Fruit fly (Drosophila melanogaster) whole organism, embryonic: ENCODE results near the gene CG44000.
A peak's percentile ranks its signal among the peaks of the same experiment; 100 is the strongest.

Experiments
- CG1024 ChIP-seq: fragments of 200-800 bp; sonication (Bioruptor generic); IDR thresholded peaks from 2 replicates; pipeline ENCODE4 v1.3.6; 2022; ENCODE audit warnings: missing biosample characterization, missing genetic modification characterization
- CG10366 ChIP-seq: fragments of 200-800 bp; sonication (Bioruptor generic); IDR thresholded peaks from 2 replicates; pipeline ENCODE4 v1.3.6; 2022; ENCODE audit warnings: missing biosample characterization, missing genetic modification characterization
- CG10431 ChIP-seq: fragments of 200-800 bp; sonication (Bioruptor generic); optimal IDR thresholded peaks from 3 replicates; lab custom pipeline; 2018; ENCODE audit warnings: missing biosample characterization, mild to moderate bottlenecking, missing genetic modification characterization
- CG11695 ChIP-seq: fragments of 200-800 bp; sonication (Bioruptor generic); IDR thresholded peaks from 3 replicates; pipeline ENCODE4 v1.3.6; 2022; ENCODE audit warnings: missing biosample characterization, missing genetic modification characterization
- CG11696 ChIP-seq: fragments of 200-800 bp; sonication (Bioruptor generic); IDR thresholded peaks from 2 replicates; pipeline ENCODE4 v1.3.6; 2022; ENCODE audit warnings: missing biosample characterization, missing genetic modification characterization
- CG12299 ChIP-seq: fragments of 200-800 bp; sonication (Bioruptor generic); optimal IDR thresholded peaks from 2 replicates; lab custom pipeline; 2018; ENCODE audit warnings: missing biosample characterization, mild to moderate bottlenecking, missing genetic modification characterization
- CG12942 ChIP-seq: fragments of 200-800 bp; sonication (Bioruptor generic); optimal IDR thresholded peaks from 3 replicates; lab custom pipeline; 2016; ENCODE audit warnings: missing biosample characterization, missing genetic modification characterization
- CG14667 ChIP-seq: fragments of 200-800 bp; sonication (Bioruptor generic); IDR thresholded peaks from 2 replicates; pipeline ENCODE4 v1.3.6; 2022; ENCODE audit warnings: missing biosample characterization, missing genetic modification characterization
- CG17361 ChIP-seq: fragments of 200-800 bp; sonication (Bioruptor generic); IDR thresholded peaks from 3 replicates; pipeline ENCODE4 v1.3.6; 2022; ENCODE audit warnings: missing biosample characterization, missing genetic modification characterization
- CG2199 ChIP-seq: fragments of 200-800 bp; sonication (Bioruptor generic); IDR thresholded peaks from 3 replicates; pipeline ENCODE4 v1.3.6; 2022; ENCODE audit warnings: missing biosample characterization, missing genetic modification characterization
- CG5953 ChIP-seq: fragments of 200-800 bp; sonication (Bioruptor generic); IDR thresholded peaks from 2 replicates; pipeline ENCODE4 v1.3.6; 2022; ENCODE audit warnings: missing biosample characterization, missing genetic modification characterization
- CG6654 ChIP-seq: fragments of 200-800 bp; sonication (Bioruptor generic); optimal IDR thresholded peaks from 2 replicates; lab custom pipeline; 2017; ENCODE audit warnings: missing biosample characterization, mild to moderate bottlenecking, missing genetic modification characterization
- CG6791 ChIP-seq: fragments of 200-800 bp; sonication (Bioruptor generic); IDR thresholded peaks from 3 replicates; pipeline ENCODE4 v1.3.6; 2022; ENCODE audit warnings: missing biosample characterization, missing genetic modification characterization; ENCODE audit not compliant: partially characterized antibody
- CG8290 ChIP-seq, 3 experiments: fragments of 200-800 bp; sonication (Bioruptor generic); optimal IDR thresholded peaks; 2 replicates each; lab custom pipeline; 2016 to 2019; ENCODE audit warnings: missing biosample characterization in 3 of 3, missing genetic modification characterization in 3 of 3, mild to moderate bottlenecking in 2 of 3, moderate library complexity in 1 of 3
- CG8478 ChIP-seq: fragments of >200 bp; optimal IDR thresholded peaks from 2 replicates; lab custom pipeline; 2018
- Drgx ChIP-seq: fragments of 200-800 bp; sonication (Bioruptor generic); IDR thresholded peaks from 2 replicates; pipeline ENCODE4 v1.3.6; 2022; ENCODE audit warnings: missing biosample characterization, missing genetic modification characterization
- Eip74EF ChIP-seq, 2 experiments: fragments of 200-800 bp in 1 of 2; fragments of >200 bp in 1 of 2; sonication (Bioruptor generic) in 1 of 2; optimal IDR thresholded peaks; 2 replicates each; lab custom pipeline; 2017 to 2019; ENCODE audit warnings: missing biosample characterization in 2 of 2, missing genetic modification characterization in 2 of 2, mild to moderate bottlenecking in 1 of 2, moderate library complexity in 1 of 2
- Ets97D ChIP-seq: fragments of 200-800 bp; sonication (Bioruptor generic); optimal IDR thresholded peaks from 3 replicates; lab custom pipeline; 2016; ENCODE audit warnings: missing biosample characterization, missing genetic modification characterization
- Hand ChIP-seq: fragments of 200-800 bp; sonication (Bioruptor generic); optimal IDR thresholded peaks from 2 replicates; lab custom pipeline; 2017; ENCODE audit warnings: mild to moderate bottlenecking, missing biosample characterization, missing genetic modification reagents, missing genetic modification characterization
- HmgZ ChIP-seq: fragments of 200-800 bp; sonication (Bioruptor generic); optimal IDR thresholded peaks from 2 replicates; lab custom pipeline; 2018; ENCODE audit warnings: missing biosample characterization, mild to moderate bottlenecking, missing genetic modification characterization
- Mrtf ChIP-seq: fragments of 200-800 bp; sonication (Bioruptor generic); IDR thresholded peaks from 3 replicates; pipeline ENCODE4 v1.3.6; 2022; ENCODE audit warnings: missing biosample characterization, missing genetic modification characterization
- NC2β ChIP-seq: fragments of 200-800 bp; sonication (Bioruptor generic); optimal IDR thresholded peaks from 2 replicates; lab custom pipeline; 2016; ENCODE audit warnings: missing biosample characterization, missing genetic modification characterization
- Rfx ChIP-seq: fragments of 200-800 bp; sonication (Bioruptor generic); IDR thresholded peaks from 2 replicates; pipeline ENCODE4 v1.3.6; 2022; ENCODE audit warnings: missing biosample characterization, missing genetic modification characterization
- Taf1 ChIP-seq: fragments of 200-800 bp; sonication (Bioruptor generic); IDR thresholded peaks from 2 replicates; pipeline ENCODE4 v1.3.6; 2022; ENCODE audit warnings: missing biosample characterization, missing genetic modification characterization
- ase ChIP-seq: fragments of 200-800 bp; sonication (Bioruptor generic); IDR thresholded peaks from 3 replicates; pipeline ENCODE4 v1.3.6; 2022; ENCODE audit warnings: missing biosample characterization, missing genetic modification characterization
- bbx ChIP-seq: fragments of 200-800 bp; sonication (Bioruptor generic); IDR thresholded peaks from 2 replicates; pipeline ENCODE4 v1.3.6; 2022; ENCODE audit warnings: missing biosample characterization, missing genetic modification characterization; ENCODE audit not compliant: partially characterized antibody
- bigmax ChIP-seq: fragments of 200-800 bp; sonication (Bioruptor generic); optimal IDR thresholded peaks from 2 replicates; lab custom pipeline; 2018; ENCODE audit warnings: missing biosample characterization, mild to moderate bottlenecking, missing genetic modification characterization
- chm ChIP-seq: fragments of 200-800 bp; sonication (Bioruptor generic); IDR thresholded peaks from 2 replicates; pipeline ENCODE4 v1.3.6; 2022; ENCODE audit warnings: missing biosample characterization, missing genetic modification characterization
- croc ChIP-seq: fragments of 200-800 bp; sonication (Bioruptor generic); conservative IDR thresholded peaks from 3 replicates; pipeline ENCODE4 v1.3.6; 2022; ENCODE audit warnings: missing biosample characterization, missing genetic modification characterization
- dmrt99B ChIP-seq: fragments of 200-800 bp; sonication (Bioruptor generic); optimal IDR thresholded peaks from 2 replicates; lab custom pipeline; 2018; ENCODE audit warnings: missing biosample characterization, mild to moderate bottlenecking, missing genetic modification characterization, moderate library complexity
- fd96Cb ChIP-seq: fragments of 200-800 bp; sonication (Bioruptor generic); optimal IDR thresholded peaks from 2 replicates; lab custom pipeline; 2018; ENCODE audit warnings: missing biosample characterization, mild to moderate bottlenecking, missing genetic modification characterization, moderate library complexity
- kni ChIP-seq: fragments of 200-800 bp; sonication (Bioruptor generic); optimal IDR thresholded peaks from 3 replicates; lab custom pipeline; 2017; ENCODE audit warnings: mild to moderate bottlenecking, missing biosample characterization, missing genetic modification reagents, missing genetic modification characterization
- knrl ChIP-seq: fragments of 200-800 bp; sonication (Bioruptor generic); IDR thresholded peaks from 3 replicates; pipeline ENCODE4 v1.3.6; 2022; ENCODE audit warnings: missing biosample characterization, missing genetic modification characterization; ENCODE audit not compliant: partially characterized antibody
- lmd ChIP-seq: fragments of 200-800 bp; sonication (Bioruptor generic); IDR thresholded peaks from 2 replicates; pipeline ENCODE4 v1.3.6; 2022; ENCODE audit warnings: missing biosample characterization, missing genetic modification characterization
- lov ChIP-seq, 2 experiments: fragments of 200-800 bp in 1 of 2; fragments of >200 bp in 1 of 2; sonication (Bioruptor generic) in 1 of 2; IDR thresholded peaks in 1 of 2; optimal IDR thresholded peaks in 1 of 2; 2 replicates in 1 of 2; 3 replicates in 1 of 2; pipeline versions ENCODE4 v1.3.6 to Lab custom; 2017 to 2022; ENCODE audit warnings: missing biosample characterization in 1 of 2, missing genetic modification characterization in 1 of 2
- luna ChIP-seq: fragments of 200-800 bp; sonication (Bioruptor generic); optimal IDR thresholded peaks from 2 replicates; lab custom pipeline; 2016; ENCODE audit warnings: missing biosample characterization, missing genetic modification characterization
- prd ChIP-seq, 3 experiments: fragments of >200 bp in 2 of 3; fragments of 200-800 bp in 1 of 3; sonication (Bioruptor generic) in 1 of 3; optimal IDR thresholded peaks in 2 of 3; IDR thresholded peaks in 1 of 3; 2 replicates in 2 of 3; 3 replicates in 1 of 3; pipeline versions ENCODE4 v1.3.6 to Lab custom; 2017 to 2022; ENCODE audit warnings: missing biosample characterization in 1 of 3, missing genetic modification characterization in 1 of 3
- row ChIP-seq: fragments of 200-800 bp; sonication (Bioruptor generic); IDR thresholded peaks from 3 replicates; pipeline ENCODE4 v1.3.6; 2022; ENCODE audit warnings: missing biosample characterization, missing genetic modification characterization
- sob ChIP-seq: fragments of 200-800 bp; sonication (Bioruptor generic); IDR thresholded peaks from 2 replicates; pipeline ENCODE4 v1.3.6; 2022; ENCODE audit warnings: missing biosample characterization, missing genetic modification characterization
- sr ChIP-seq: fragments of 200-800 bp; sonication (Bioruptor generic); IDR thresholded peaks from 3 replicates; pipeline ENCODE4 v1.3.6; 2022; ENCODE audit warnings: missing biosample characterization, missing genetic modification characterization
- sug ChIP-seq: fragments of 200-800 bp; optimal IDR thresholded peaks from 2 replicates; lab custom pipeline; 2019; ENCODE audit warnings: missing biosample characterization, mild to moderate bottlenecking, missing genetic modification characterization, moderate library complexity
- vnd ChIP-seq: fragments of 200-800 bp; sonication (Bioruptor generic); IDR thresholded peaks from 3 replicates; pipeline ENCODE4 v1.3.6; 2022; ENCODE audit warnings: missing biosample characterization, missing genetic modification characterization; ENCODE audit not compliant: partially characterized antibody
- vvl ChIP-seq: fragments of 200-800 bp; sonication (Bioruptor generic); IDR thresholded peaks from 2 replicates; pipeline ENCODE4 v1.3.6; 2022; ENCODE audit warnings: missing biosample characterization, missing genetic modification characterization
- yki ChIP-seq: fragments of >200 bp; optimal IDR thresholded peaks from 3 replicates; lab custom pipeline; 2018

The CG44000 gene

DNA sequence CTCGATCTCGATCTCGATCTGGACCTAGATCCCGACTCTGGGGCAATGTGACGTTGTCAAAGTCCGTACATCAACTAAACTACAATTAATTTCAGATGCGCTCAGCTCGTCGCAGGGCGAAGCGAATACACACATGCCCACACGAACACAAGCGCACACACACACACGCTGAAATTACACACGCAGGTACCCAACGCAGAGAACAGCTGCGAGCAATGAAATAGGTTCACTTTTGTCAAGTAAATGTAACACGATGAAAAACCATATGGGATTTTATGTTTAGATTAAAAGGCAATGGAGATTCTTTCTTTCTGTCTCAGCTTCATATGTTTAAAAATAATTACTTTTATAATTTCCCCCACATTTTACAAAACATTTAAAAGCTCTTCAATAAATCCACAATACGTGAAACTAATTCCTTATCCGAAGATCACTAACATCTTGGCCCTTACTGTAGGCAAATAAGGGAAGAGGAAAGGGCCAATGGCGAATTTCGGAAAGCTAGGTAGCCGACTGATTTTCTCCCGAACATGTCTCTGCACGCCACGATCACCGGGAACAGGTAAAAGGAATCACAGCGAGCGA is 42.7 kb upstream of the CG44000 start (continued):
- peak in 1 of 2 experiments; percentile 75 for TF ChIP-seq Eip74EF (GFP tag; optimal IDR thresholded peaks at IDR 0.05; lab: Kevin White, UChicago)

DNA sequence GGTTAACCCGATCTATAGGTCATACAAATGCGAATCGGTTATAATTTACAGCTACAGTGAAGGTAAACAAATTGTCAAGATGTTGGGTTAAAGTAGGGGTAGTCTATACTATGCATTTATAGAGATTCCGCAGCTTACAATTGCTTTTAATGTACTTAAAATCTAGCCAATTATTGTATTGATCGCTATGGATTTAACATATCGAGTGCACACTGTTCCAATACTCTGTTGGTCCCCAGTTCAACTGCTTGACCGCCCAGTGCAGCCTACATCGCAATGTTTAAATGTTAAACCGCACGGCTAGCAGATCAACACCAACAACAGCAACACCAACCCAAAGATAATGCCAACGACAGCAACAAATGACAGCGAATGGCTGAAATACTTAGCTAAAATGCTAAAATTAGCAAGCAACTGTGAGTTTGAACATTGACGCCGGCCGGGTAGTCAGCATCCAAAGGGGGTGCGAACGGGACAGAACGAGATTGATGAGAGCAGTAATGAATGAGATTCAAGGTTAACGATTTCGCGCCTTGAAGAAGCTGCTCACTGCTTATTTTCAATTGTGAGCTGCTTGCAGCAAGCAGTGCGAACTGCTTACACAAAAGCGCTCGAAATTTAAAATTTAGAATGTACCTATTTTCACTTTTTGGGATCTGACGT is 42.0 kb upstream of the CG44000 start:
- no peak for TF ChIP-seq prd (optimal IDR thresholded peaks at IDR 0.05; lab: Kevin White, UChicago)
- peak; percentile 74 for TF ChIP-seq prd (GFP tag; IDR thresholded peaks at IDR 0.05; lab: Robert Waterston, UW)
- peak; percentile 24; the same call in 1 of the 2 replicates for TF ChIP-seq CG14667 (GFP tag; lab: Robert Waterston, UW)
- no peak for TF ChIP-seq dmrt99B (tag; lab: Kevin White, UChicago)
- peak; percentile 21 for TF ChIP-seq yki
- 0 out of 2 replicates have a peak, but pooled peaks have one; percentile 11 for TF ChIP-seq CG1024
- TF ChIP-seq CG8478 (lab: Kevin White, UChicago): peak; percentile 92
- peak; percentile 52 for TF ChIP-seq Taf1
- peak in 1 of 2 experiments; percentile 100 for TF ChIP-seq Eip74EF (GFP tag; optimal IDR thresholded peaks at IDR 0.05; lab: Kevin White, UChicago)
- peak; percentile 28; the same call in 1 of the 2 replicates for TF ChIP-seq chm (GFP tag; lab: Robert Waterston, UW)
- TF ChIP-seq CG17361: peak; percentile 5; the same call in 1 of the 3 replicates
- TF ChIP-seq vnd (GFP tag; lab: Robert Waterston, UW): peak; percentile 48; the same call in 2 of the 3 replicates
- TF ChIP-seq CG6791 (GFP tag; lab: Robert Waterston, UW): peak; percentile 60; the same call in 1 of the 3 replicates
- TF ChIP-seq Drgx (GFP tag; lab: Robert Waterston, UW): peak; percentile 61
- TF ChIP-seq sr (GFP tag; lab: Robert Waterston, UW): 0 out of 3 replicates have a peak, but pooled peaks have one; percentile 7
- no peak for TF ChIP-seq CG11696 (GFP tag; lab: Robert Waterston, UW)
- TF ChIP-seq Mrtf (GFP tag; lab: Robert Waterston, UW): peak; percentile 26; the same call in 2 of the 3 replicates
- peak; percentile 44; the same call in 2 of the 3 replicates for TF ChIP-seq ase (GFP tag; lab: Robert Waterston, UW)
- TF ChIP-seq lmd (GFP tag; lab: Robert Waterston, UW): peak; percentile 20
- TF ChIP-seq CG6654 (GFP tag; lab: Kevin White, UChicago): peak; percentile 86
- peak; percentile 63; the same call in 1 of the 3 replicates for TF ChIP-seq knrl
- no peak for TF ChIP-seq fd96Cb (tag; lab: Kevin White, UChicago)
- TF ChIP-seq HmgZ (tag; lab: Kevin White, UChicago): peak; percentile 17
- 0 out of 2 replicates have a peak, but pooled peaks have one; percentile 9 for TF ChIP-seq sob
- peak; percentile 54 for TF ChIP-seq Rfx (GFP tag; lab: Robert Waterston, UW)
- TF ChIP-seq CG5953 (GFP tag; lab: Robert Waterston, UW): peak; percentile 52; the same call in 1 of the 2 replicates
- no peak for TF ChIP-seq CG12299 (tag; lab: Kevin White, UChicago)
- TF ChIP-seq luna (GFP tag; lab: Kevin White, UChicago): no peak
- TF ChIP-seq CG10431 (GFP tag; lab: Kevin White, UChicago): no peak
- TF ChIP-seq Ets97D (GFP tag; lab: Kevin White, UChicago): no peak
- peak; percentile 93 for TF ChIP-seq CG2199
- peak; percentile 10 for TF ChIP-seq kni (GFP tag; lab: Kevin White, UChicago)
- TF ChIP-seq CG8290 (GFP tag; optimal IDR thresholded peaks at IDR 0.05; lab: Kevin White, UChicago): peak; percentile 89
- TF ChIP-seq CG8290 (tag; optimal IDR thresholded peaks at IDR 0.05; lab: Kevin White, UChicago): peak; percentile 2 to 81
- peak; percentile 13; the same call in 1 of the 2 replicates for TF ChIP-seq bbx
- no peak for TF ChIP-seq CG12942 (GFP tag; lab: Kevin White, UChicago)
- TF ChIP-seq Hand: no peak
- TF ChIP-seq sug (tag; lab: Kevin White, UChicago): peak; percentile 41
- TF ChIP-seq row (GFP tag; lab: Robert Waterston, UW): no peak; the same call in 2 of the 3 replicates
- TF ChIP-seq vvl: peak; percentile 6
- TF ChIP-seq CG11695 (GFP tag; lab: Robert Waterston, UW): peak; percentile 6; the same call in 1 of the 3 replicates
- peak; percentile 12; the same call in 2 of the 3 replicates for TF ChIP-seq croc
- TF ChIP-seq CG10366: peak; percentile 34
- TF ChIP-seq NC2β (GFP tag; lab: Kevin White, UChicago): no peak
- no peak for TF ChIP-seq lov (optimal IDR thresholded peaks at IDR 0.05; lab: Kevin White, UChicago)
- TF ChIP-seq lov (GFP tag; IDR thresholded peaks at IDR 0.05; lab: Robert Waterston, UW): peak; percentile 73; the same call in 2 of the 3 replicates
- TF ChIP-seq bigmax: peak; percentile 36
